Worm (Caenorhabditis elegans) whole organism, L4 larva: Measurements from ENCODE around the gene F55B11.2.

Experiments
- D1046.2 ChIP-seq: fragments of 200-800 bp; sonication (Bioruptor generic); IDR thresholded peaks from 2 replicates; pipeline ENCODE4 v1.3.6; 2022; ENCODE audit warnings: missing genetic modification characterization, missing compliant biosample characterization
- T20F7.1 ChIP-seq: fragments of 200-800 bp; sonication (Bioruptor generic); optimal IDR thresholded peaks from 2 replicates; lab custom pipeline; 2018; ENCODE audit warnings: mild to moderate bottlenecking, missing genetic modification characterization, missing compliant biosample characterization
- T26A8.4 ChIP-seq: fragments of 200-800 bp; sonication (Bioruptor generic); IDR thresholded peaks from 2 replicates; pipeline ENCODE4 v1.3.6; 2022; ENCODE audit warnings: missing genetic modification characterization, missing compliant biosample characterization
- Y105C5A.15 ChIP-seq: fragments of 200-800 bp; sonication (Bioruptor generic); IDR thresholded peaks from 2 replicates; pipeline ENCODE4 v1.3.6; 2022; ENCODE audit warnings: missing genetic modification characterization, missing compliant biosample characterization
- Y75B8A.6 ChIP-seq: fragments of 200-800 bp; sonication (Bioruptor generic); IDR thresholded peaks from 2 replicates; pipeline ENCODE4 v1.3.6; 2022; ENCODE audit warnings: missing genetic modification reagents, missing genetic modification characterization, missing compliant biosample characterization
- ZK337.2 ChIP-seq: fragments of 200-800 bp; sonication (Bioruptor generic); IDR thresholded peaks from 2 replicates; pipeline ENCODE4 v1.3.6; 2022; ENCODE audit warnings: missing genetic modification reagents, missing genetic modification characterization, missing compliant biosample characterization
- aha-1 ChIP-seq: fragments of 150-350 bp; peaks from one replicate; lab custom pipeline; 2014; ENCODE audit warnings: missing biosample characterization, missing genetic modification characterization
- aly-2 ChIP-seq: sonication (generic microtip); optimal IDR thresholded peaks from 2 replicates; lab custom pipeline; 2018; ENCODE audit warnings: missing biosample characterization, missing genetic modification characterization
- ceh-44 ChIP-seq: fragments of 200-800 bp; sonication (Bioruptor generic); IDR thresholded peaks from 2 replicates; pipeline ENCODE4 v1.3.6; 2022; ENCODE audit warnings: missing genetic modification reagents, missing genetic modification characterization, missing compliant biosample characterization
- daf-12 ChIP-seq: fragments of 150-350 bp; optimal IDR thresholded peaks from 2 replicates; lab custom pipeline; 2014; ENCODE audit warnings: missing biosample characterization, missing genetic modification reagents, missing genetic modification characterization
- daf-19 ChIP-seq: fragments of 200-800 bp; sonication (Bioruptor generic); conservative IDR thresholded peaks from 2 replicates; pipeline ENCODE4 v1.3.6; 2022; ENCODE audit warnings: missing genetic modification characterization, missing compliant biosample characterization
- dmd-6 ChIP-seq: fragments of 200-800 bp; sonication (Bioruptor generic); IDR thresholded peaks from 2 replicates; pipeline ENCODE4 v1.3.6; 2022; ENCODE audit warnings: missing genetic modification reagents, missing genetic modification characterization, missing compliant biosample characterization
- dmd-8 ChIP-seq: fragments of 200-800 bp; sonication (Bioruptor generic); IDR thresholded peaks from 2 replicates; pipeline ENCODE4 v1.3.6; 2022; ENCODE audit warnings: missing genetic modification characterization, missing compliant biosample characterization
- dmd-9 ChIP-seq: fragments of 200-800 bp; sonication (Bioruptor generic); IDR thresholded peaks from 2 replicates; pipeline ENCODE4 v1.3.6; 2022; ENCODE audit warnings: missing genetic modification reagents, missing genetic modification characterization, missing compliant biosample characterization
- dpl-1 ChIP-seq: fragments of 150-350 bp; optimal IDR thresholded peaks from 2 replicates; lab custom pipeline; 2014; ENCODE audit warnings: missing biosample characterization, missing genetic modification reagents, missing genetic modification characterization
- duxl-1 ChIP-seq: sonication (generic microtip); optimal IDR thresholded peaks from 2 replicates; lab custom pipeline; 2016; ENCODE audit warnings: mild to moderate bottlenecking, missing genetic modification characterization, moderate library complexity, missing compliant biosample characterization; ENCODE audit not compliant: poor library complexity
- dve-1 ChIP-seq: sonication (generic microtip); optimal IDR thresholded peaks from 2 replicates; lab custom pipeline; 2017; ENCODE audit warnings: antibody characterized with exemption, mild to moderate bottlenecking, missing genetic modification characterization, missing compliant biosample characterization; ENCODE audit not compliant: insufficient read depth
- egl-43 ChIP-seq: fragments of 200-800 bp; sonication (Bioruptor generic); IDR thresholded peaks from 2 replicates; pipeline ENCODE4 v1.3.6; 2022; ENCODE audit warnings: missing genetic modification reagents, missing genetic modification characterization, missing compliant biosample characterization
- fkh-10 ChIP-seq: fragments of 150-350 bp; optimal IDR thresholded peaks from 2 replicates; lab custom pipeline; 2014; ENCODE audit warnings: missing biosample characterization, missing genetic modification reagents, missing genetic modification characterization
- hif-1 ChIP-seq, 2 experiments: sonication (generic microtip); optimal IDR thresholded peaks; 2 replicates each; lab custom pipeline; 2016 to 2017; ENCODE audit warnings: missing compliant biosample characterization in 2 of 2, missing genetic modification characterization in 2 of 2, missing genetic modification reagents in 2 of 2, missing genotype in 2 of 2, mild to moderate bottlenecking in 1 of 2
- hlh-30 ChIP-seq: sonication (generic microtip); optimal IDR thresholded peaks from 2 replicates; lab custom pipeline; 2017; ENCODE audit warnings: antibody characterized with exemption, mild to moderate bottlenecking, missing genetic modification characterization, missing compliant biosample characterization; ENCODE audit not compliant: insufficient read depth
- jun-1 ChIP-seq: fragments of 150-350 bp; optimal IDR thresholded peaks from 2 replicates; lab custom pipeline; 2014; ENCODE audit warnings: missing biosample characterization, missing genetic modification reagents, missing genetic modification characterization
- lin-13 ChIP-seq: fragments of 150-350 bp; optimal IDR thresholded peaks from 2 replicates; lab custom pipeline; 2014; ENCODE audit warnings: missing biosample characterization, missing genetic modification reagents, missing genetic modification characterization
- lin-15B ChIP-seq: fragments of 150-350 bp; sonication (generic microtip); optimal IDR thresholded peaks from 3 replicates; lab custom pipeline; 2014; ENCODE audit warnings: missing biosample characterization, missing genetic modification characterization
- lin-39 ChIP-seq: fragments of 150-350 bp; optimal IDR thresholded peaks from 2 replicates; lab custom pipeline; 2014; ENCODE audit warnings: missing biosample characterization, missing genetic modification reagents, missing genetic modification characterization
- madf-5 ChIP-seq, 2 experiments: fragments of 200-800 bp; sonication (Bioruptor generic); IDR thresholded peaks; 2 replicates each; pipeline ENCODE4 v1.3.6; 2022; ENCODE audit warnings: missing compliant biosample characterization in 2 of 2, missing genetic modification characterization in 2 of 2
- mdt-29 ChIP-seq: fragments of 200-800 bp; sonication (Bioruptor generic); IDR thresholded peaks from 2 replicates; pipeline ENCODE4 v1.3.6; 2022; ENCODE audit warnings: missing genetic modification reagents, missing genetic modification characterization, missing compliant biosample characterization
- mep-1 ChIP-seq: fragments of 150-350 bp; sonication (generic microtip); optimal IDR thresholded peaks from 3 replicates; lab custom pipeline; 2014; ENCODE audit warnings: missing biosample characterization, missing genetic modification characterization
- mxl-3 ChIP-seq: fragments of 200-800 bp; sonication (Bioruptor generic); optimal IDR thresholded peaks from 2 replicates; lab custom pipeline; 2018; ENCODE audit warnings: mild to moderate bottlenecking, missing genetic modification characterization, missing compliant biosample characterization
- nhr-102 ChIP-seq: sonication (generic microtip); optimal IDR thresholded peaks from 2 replicates; lab custom pipeline; 2016; ENCODE audit warnings: mild to moderate bottlenecking, missing genetic modification characterization, moderate library complexity, missing compliant biosample characterization
- nhr-111 ChIP-seq: fragments of 200-800 bp; sonication (Bioruptor generic); optimal IDR thresholded peaks from 2 replicates; lab custom pipeline; 2018; ENCODE audit warnings: mild to moderate bottlenecking, missing genetic modification characterization, missing compliant biosample characterization
- nhr-76 ChIP-seq: fragments of 150-350 bp; optimal IDR thresholded peaks from 2 replicates; lab custom pipeline; 2014; ENCODE audit warnings: missing biosample characterization, missing genetic modification characterization
- pha-4 ChIP-seq, 2 experiments: fragments of 150-350 bp in 1 of 2; fragments of 200-800 bp in 1 of 2; sonication (Bioruptor generic) in 1 of 2; IDR thresholded peaks in 1 of 2; optimal IDR thresholded peaks in 1 of 2; 2 replicates each; pipeline versions ENCODE4 v1.3.6 to Lab custom; 2014 to 2022; ENCODE audit warnings: missing genetic modification characterization in 2 of 2, missing genetic modification reagents in 2 of 2, missing biosample characterization in 1 of 2, missing compliant biosample characterization in 1 of 2
- rbr-2 ChIP-seq: sonication (generic microtip); optimal IDR thresholded peaks from 2 replicates; lab custom pipeline; 2016; ENCODE audit warnings: missing genotype, missing genetic modification characterization, missing compliant biosample characterization
- snpc-1.2 ChIP-seq: fragments of 200-800 bp; sonication (Bioruptor generic); IDR thresholded peaks from 2 replicates; pipeline ENCODE4 v1.3.6; 2022; ENCODE audit warnings: missing genetic modification reagents, missing genetic modification characterization, missing compliant biosample characterization
- spr-1 ChIP-seq: sonication (generic microtip); optimal IDR thresholded peaks from 2 replicates; lab custom pipeline; 2016; ENCODE audit warnings: mild to moderate bottlenecking, missing genetic modification characterization, missing compliant biosample characterization
- tra-1 ChIP-seq: fragments of 200-800 bp; sonication (Bioruptor generic); IDR thresholded peaks from 2 replicates; pipeline ENCODE4 v1.3.6; 2022; ENCODE audit warnings: missing genetic modification reagents, missing genetic modification characterization, missing compliant biosample characterization
- unc-62 ChIP-seq, 3 experiments: fragments of 150-350 bp in 1 of 3; sonication (generic microtip); optimal IDR thresholded peaks in 2 of 3; peaks in 1 of 3; 1 replicate in 1 of 3; 2 replicates in 2 of 3; lab custom pipeline; 2014 to 2017; ENCODE audit warnings: missing biosample characterization in 3 of 3, missing genetic modification characterization in 3 of 3, missing genetic modification reagents in 3 of 3, missing genotype in 1 of 3
- vab-7 ChIP-seq: fragments of 200-800 bp; sonication (Bioruptor generic); IDR thresholded peaks from 2 replicates; pipeline ENCODE4 v1.3.6; 2022; ENCODE audit warnings: missing genetic modification reagents, missing genetic modification characterization, missing compliant biosample characterization
- zfp-3 ChIP-seq: fragments of 200-800 bp; sonication (Bioruptor generic); conservative IDR thresholded peaks from 2 replicates; pipeline ENCODE4 v1.3.6; 2022; ENCODE audit warnings: missing genetic modification reagents, missing genetic modification characterization, missing compliant biosample characterization

Gene F55B11.2

ce11 chrIV:14423194-14423593 lies at the start of gene F55B11.2:
Gene F55B11.2, minus strand, starts transcription at chrIV:14423294.
- no peak for TF ChIP-seq dmd-9 (GFP tag; lab: Robert Waterston, UW)

- no peak for TF ChIP-seq mdt-29
- no peak for TF ChIP-seq pha-4 (GFP tag; IDR thresholded peaks at IDR 0.05; lab: Robert Waterston, UW)
- no peak for TF ChIP-seq pha-4 (tag; optimal IDR thresholded peaks at IDR 0.05; lab: Kevin White, UChicago)
- no peak for TF ChIP-seq tra-1 (GFP tag; lab: Robert Waterston, UW)
- no peak for TF ChIP-seq dve-1 (tag; lab: Kevin White, UChicago)
- TF ChIP-seq dmd-8 (GFP tag; lab: Robert Waterston, UW), result no peak
- TF ChIP-seq T20F7.1 (GFP tag; lab: Kevin White, UChicago), result peak; percentile 9
- TF ChIP-seq mep-1, result peak; percentile 1
- no peak for TF ChIP-seq unc-62 (GFP tag; optimal IDR thresholded peaks at IDR 0.05 in 1 of 2; lab: Kevin White, UChicago)
- TF ChIP-seq unc-62 (tag; optimal IDR thresholded peaks at IDR 0.05; lab: Kevin White, UChicago), result no peak
- no peak for TF ChIP-seq hlh-30 (tag; lab: Kevin White, UChicago)
- TF ChIP-seq nhr-76 (tag; lab: Kevin White, UChicago), result no peak
- TF ChIP-seq madf-5 (GFP tag; IDR thresholded peaks at IDR 0.05; lab: Robert Waterston, UW), result no peak
- no peak for TF ChIP-seq aha-1
- no peak for TF ChIP-seq nhr-111 (GFP tag; lab: Kevin White, UChicago)
- TF ChIP-seq lin-13 (GFP tag; lab: Kevin White, UChicago), result no peak
These were observed 45.9 kb upstream of the F55B11.2 start for ce11 chrIV:14469013-14469412.

ce11 chrIV:14466837-14467236 lies 43.7 kb upstream of the F55B11.2 start:
- no peak for TF ChIP-seq D1046.2 (GFP tag; lab: Robert Waterston, UW)
- TF ChIP-seq unc-62 (GFP tag; optimal IDR thresholded peaks at IDR 0.05 in 1 of 2; lab: Kevin White, UChicago), result peak in 1 of 2 experiments; percentile 17
- no peak for TF ChIP-seq unc-62 (tag; optimal IDR thresholded peaks at IDR 0.05; lab: Kevin White, UChicago)
- TF ChIP-seq, all 104 proteins: peak for 1

- no peak for TF ChIP-seq duxl-1 (tag; lab: Kevin White, UChicago)
- peak; percentile 72 for TF ChIP-seq aha-1
- TF ChIP-seq, all 104 proteins: peak for 1
These were observed 43.0 kb upstream of the F55B11.2 start for ce11 chrIV:14466048-14466447.

ce11 chrIV:14464065-14464567 lies 41.0 kb upstream of the F55B11.2 start, which contains the start of gene dld-1:
Gene dld-1, plus strand, starts transcription at chrIV:14464517.
- TF ChIP-seq ceh-44 (GFP tag; lab: Robert Waterston, UW), result 0 out of 2 replicates have a peak, but pooled peaks have one; percentile 12
- TF ChIP-seq zfp-3, result 0 out of 2 replicates have a peak, but pooled peaks have one; percentile 33
- TF ChIP-seq pha-4 (GFP tag; IDR thresholded peaks at IDR 0.05; lab: Robert Waterston, UW), result peak; percentile 82
- peak; percentile 92 for TF ChIP-seq pha-4 (tag; optimal IDR thresholded peaks at IDR 0.05; lab: Kevin White, UChicago)
- TF ChIP-seq nhr-102, result peak; percentile 84
- TF ChIP-seq spr-1 (tag; lab: Kevin White, UChicago), result peak; percentile 21
- peak; percentile 87; the same call in 1 of the 2 replicates for TF ChIP-seq T26A8.4 (GFP tag; lab: Robert Waterston, UW)
- TF ChIP-seq fkh-10 (GFP tag; lab: Kevin White, UChicago), result peak; percentile 99
- no peak for TF ChIP-seq daf-12 (tag; lab: Kevin White, UChicago)
- TF ChIP-seq mdt-29, result 0 out of 2 replicates have a peak, but pooled peaks have one; percentile 53
- peak; percentile 98 for TF ChIP-seq snpc-1.2 (GFP tag; lab: Robert Waterston, UW)
- TF ChIP-seq Y105C5A.15, result 0 out of 2 replicates have a peak, but pooled peaks have one; percentile 23
- peak; percentile 30 for TF ChIP-seq lin-39 (tag; lab: Kevin White, UChicago)
- TF ChIP-seq egl-43 (GFP tag; lab: Robert Waterston, UW), result no peak; the same call in 1 of the 2 replicates
- peak; percentile 70 for TF ChIP-seq dmd-6 (GFP tag; lab: Robert Waterston, UW)
- no peak for TF ChIP-seq ZK337.2
- TF ChIP-seq dpl-1 (GFP tag; lab: Kevin White, UChicago), result peak; percentile 100
- TF ChIP-seq jun-1 (tag; lab: Kevin White, UChicago), result peak; percentile 88
- no peak for TF ChIP-seq daf-19 (GFP tag; lab: Robert Waterston, UW)
- no peak for TF ChIP-seq Y75B8A.6 (GFP tag; lab: Robert Waterston, UW)
- TF ChIP-seq aly-2 (tag; lab: Kevin White, UChicago), result no peak
- peak; percentile 86 for TF ChIP-seq rbr-2 (tag; lab: Kevin White, UChicago)
- TF ChIP-seq lin-15B, result peak; percentile 79
- TF ChIP-seq hif-1 (tag; optimal IDR thresholded peaks at IDR 0.05; lab: Kevin White, UChicago), result peak in 1 of 2 experiments; percentile 80
- TF ChIP-seq mxl-3 (GFP tag; lab: Kevin White, UChicago), result peak; percentile 31
- TF ChIP-seq vab-7 (GFP tag; lab: Robert Waterston, UW), result 0 out of 2 replicates have a peak, but pooled peaks have one; percentile 39
- peak; percentile 100 for TF ChIP-seq T20F7.1 (GFP tag; lab: Kevin White, UChicago)
